Worm (Caenorhabditis elegans): ENCODE results near the gene fbxa-61.
"Not testable (repeated sequence)": the region's sequence is repeated elsewhere in the genome, so short reads cannot be mapped to it uniquely, and the experiment has no call there.

Gene fbxa-61

ce11 chrIII:1231186-1231585 is 7.7 kb upstream of the fbxa-61 start:
- TF ChIP-seq hmg-4 (GFP tag; optimal IDR thresholded peaks at IDR 0.05) (no peak), ama-1 (optimal IDR thresholded peaks at IDR 0.05) (no peak), F13C5.2 (tag; optimal IDR thresholded peaks at IDR 0.05) (no peak)

- TF ChIP-seq flt-1 (GFP tag; IDR thresholded peaks at IDR 0.05) (no peak), hmg-4 (GFP tag; optimal IDR thresholded peaks at IDR 0.05) (no peak), hmbx-1 (tag; optimal IDR thresholded peaks at IDR 0.05) (no peak), ceh-13 (GFP tag; optimal IDR thresholded peaks at IDR 0.05) (no peak), scrt-1 (GFP tag; IDR thresholded peaks at IDR 0.05) (no peak)
Observed at ce11 chrIII:1243199-1243598, 4.4 kb downstream of the fbxa-61 start, which contains the start of gene fbxa-63. Gene fbxa-63, plus strand, starts transcription at chrIII:1243508.

ce11 chrIII:1248335-1248734 is 9.5 kb downstream of the fbxa-61 start:
- TF ChIP-seq pes-1 (GFP tag; IDR thresholded peaks at IDR 0.05) = no peak
- TF ChIP-seq tra-4 (tag; optimal IDR thresholded peaks at IDR 0.05) = no peak

- TF ChIP-seq ceh-36 (tag; optimal IDR thresholded peaks at IDR 0.05) = no peak
- TF ChIP-seq flt-1 (GFP tag; IDR thresholded peaks at IDR 0.05) = no peak
- TF ChIP-seq ceh-13 (GFP tag; optimal IDR thresholded peaks at IDR 0.05) = no peak
- TF ChIP-seq hmg-4 (GFP tag; optimal IDR thresholded peaks at IDR 0.05) = no peak
- no peak for TF ChIP-seq F13C5.2 (tag; optimal IDR thresholded peaks at IDR 0.05)
- no peak for TF ChIP-seq B0310.2 (tag; optimal IDR thresholded peaks at IDR 0.05)
- no peak for TF ChIP-seq ets-7 (tag; optimal IDR thresholded peaks at IDR 0.05)
- no peak for TF ChIP-seq tbx-11 (GFP tag; IDR thresholded peaks at IDR 0.05)
- TF ChIP-seq scrt-1 (GFP tag; IDR thresholded peaks at IDR 0.05) = no peak
- no peak for TF ChIP-seq aly-1 (tag; optimal IDR thresholded peaks at IDR 0.05)
- no peak for TF ChIP-seq pes-1 (GFP tag; IDR thresholded peaks at IDR 0.05)
- TF ChIP-seq hmbx-1 (tag; optimal IDR thresholded peaks at IDR 0.05) = no peak
- TF ChIP-seq ama-1 (optimal IDR thresholded peaks at IDR 0.05) = no peak
- TF ChIP-seq hnd-1 (tag; optimal IDR thresholded peaks at IDR 0.05) = no peak
- no peak for TF ChIP-seq tra-4 (tag; optimal IDR thresholded peaks at IDR 0.05)
- TF ChIP-seq tbx-37 (GFP tag; conservative IDR thresholded peaks at IDR 0.05) = no peak
- TF ChIP-seq sea-1 (GFP tag; conservative IDR thresholded peaks at IDR 0.05) = no peak
Observed at ce11 chrIII:1249111-1249583, 10.3 kb downstream of the fbxa-61 start, which contains the start of the genes fbxa-76 and fbxa-77. Gene fbxa-76, minus strand, starts transcription at chrIII:1249161. Gene fbxa-77, plus strand, starts transcription at chrIII:1249475.

ce11 chrIII:1252412-1253207 is 13.8 kb downstream of the fbxa-61 start:
- TF ChIP-seq tbx-11 (GFP tag; IDR thresholded peaks at IDR 0.05) = peak; percentile 59; the same call in 1 of the 2 replicates

ce11 chrIII:1256519-1256918 is 17.7 kb downstream of the fbxa-61 start, which contains the start of gene fbxa-208:
Gene fbxa-208, plus strand, starts transcription at chrIII:1256819.
- TF ChIP-seq hmg-4 (GFP tag; optimal IDR thresholded peaks at IDR 0.05); aly-1 (tag; optimal IDR thresholded peaks at IDR 0.05); pes-1 (GFP tag; IDR thresholded peaks at IDR 0.05): not testable (repeated sequence)

ce11 chrIII:1258358-1258757 is 19.5 kb downstream of the fbxa-61 start, which contains the start of gene fbxa-78:
Gene fbxa-78, minus strand, starts transcription at chrIII:1258458.
- TF ChIP-seq ceh-13 (GFP tag; optimal IDR thresholded peaks at IDR 0.05); B0310.2 (tag; optimal IDR thresholded peaks at IDR 0.05); sea-1 (GFP tag; conservative IDR thresholded peaks at IDR 0.05): not testable (repeated sequence)

ce11 chrIII:1261198-1261597 is 22.4 kb downstream of the fbxa-61 start:
- TF ChIP-seq tbx-11 (GFP tag; IDR thresholded peaks at IDR 0.05) = 0 out of 2 replicates have a peak, but pooled peaks have one; percentile 47

ce11 chrIII:1263692-1264091 is 24.8 kb downstream of the fbxa-61 start, which contains the start of gene srz-9:
Gene srz-9, plus strand, starts transcription at chrIII:1263992.
- not testable (repeated sequence) for TF ChIP-seq tra-4, F13C5.2, hmbx-1 (tag; optimal IDR thresholded peaks at IDR 0.05)

ce11 chrIII:1266799-1267198 is 28.0 kb downstream of the fbxa-61 start, which contains the start of gene fbxa-151:
Gene fbxa-151, minus strand, starts transcription at chrIII:1266899.
- TF ChIP-seq ama-1 (optimal IDR thresholded peaks at IDR 0.05); sea-1 (GFP tag; conservative IDR thresholded peaks at IDR 0.05); aly-1 (tag; optimal IDR thresholded peaks at IDR 0.05): not testable (repeated sequence)

Data from whole organism, early embryonic.